Worm (Caenorhabditis elegans) whole organism, late embryonic: ENCODE measurements around the gene C45G9.2.

Experiments
- F13H6.1 ChIP-seq: sonication (generic microtip); optimal IDR thresholded peaks from 2 replicates; lab custom pipeline; 2016; ENCODE audit warnings: missing genetic modification characterization, missing compliant biosample characterization
- K02D7.2 ChIP-seq: sonication (generic microtip); optimal IDR thresholded peaks from 2 replicates; lab custom pipeline; 2017; ENCODE audit warnings: mild to moderate bottlenecking, missing genetic modification characterization, missing compliant biosample characterization
- K09A11.1 ChIP-seq: sonication (generic microtip); optimal IDR thresholded peaks from 2 replicates; lab custom pipeline; 2017; ENCODE audit warnings: antibody characterized with exemption, mild to moderate bottlenecking, missing genetic modification characterization, missing compliant biosample characterization; ENCODE audit not compliant: insufficient read depth
- T23F11.4 ChIP-seq: fragments of 200-800 bp; sonication (Bioruptor generic); optimal IDR thresholded peaks from 2 replicates; lab custom pipeline; 2018; ENCODE audit warnings: mild to moderate bottlenecking, missing genetic modification characterization, missing compliant biosample characterization
- Y22D7AL.16 ChIP-seq: sonication (generic microtip); optimal IDR thresholded peaks from 2 replicates; lab custom pipeline; 2016; ENCODE audit warnings: missing genetic modification characterization, missing compliant biosample characterization
- ama-1 ChIP-seq: fragments of 150-350 bp; optimal IDR thresholded peaks from 2 replicates; lab custom pipeline; 2014
- ceh-19 ChIP-seq: fragments of 200-800 bp; sonication (Bioruptor generic); optimal IDR thresholded peaks from 2 replicates; lab custom pipeline; 2018; ENCODE audit warnings: mild to moderate bottlenecking, missing genetic modification characterization, missing compliant biosample characterization
- ceh-22 ChIP-seq: sonication (generic microtip); optimal IDR thresholded peaks from 2 replicates; lab custom pipeline; 2017; ENCODE audit warnings: missing biosample characterization, missing genetic modification characterization
- ceh-24 ChIP-seq: sonication (generic microtip); optimal IDR thresholded peaks from 2 replicates; lab custom pipeline; 2016; ENCODE audit warnings: mild to moderate bottlenecking, missing genetic modification characterization, missing compliant biosample characterization
- ceh-31 ChIP-seq: sonication (generic microtip); optimal IDR thresholded peaks from 2 replicates; lab custom pipeline; 2016; ENCODE audit warnings: missing genetic modification characterization, missing compliant biosample characterization
- ceh-34 ChIP-seq: sonication (generic microtip); optimal IDR thresholded peaks from 2 replicates; lab custom pipeline; 2016; ENCODE audit warnings: mild to moderate bottlenecking, missing genetic modification characterization, missing compliant biosample characterization
- ceh-45 ChIP-seq: fragments of 200-800 bp; sonication (Bioruptor generic); IDR thresholded peaks from 2 replicates; pipeline ENCODE4 v1.3.6; 2022; ENCODE audit warnings: missing genetic modification reagents, missing genetic modification characterization, missing compliant biosample characterization
- ceh-48 ChIP-seq: sonication (generic microtip); optimal IDR thresholded peaks from 2 replicates; lab custom pipeline; 2016; ENCODE audit warnings: missing genetic modification characterization, inconsistent platforms, missing compliant biosample characterization
- ceh-6 ChIP-seq: fragments of 200-800 bp; sonication (Bioruptor generic); optimal IDR thresholded peaks from 2 replicates; lab custom pipeline; 2018; ENCODE audit warnings: mild to moderate bottlenecking, missing genetic modification characterization, missing compliant biosample characterization
- ceh-9 ChIP-seq: sonication (generic microtip); optimal IDR thresholded peaks from 2 replicates; lab custom pipeline; 2016; ENCODE audit warnings: mild to moderate bottlenecking, missing genetic modification characterization, inconsistent platforms, missing compliant biosample characterization
- che-1 ChIP-seq: sonication (generic microtip); optimal IDR thresholded peaks from 2 replicates; lab custom pipeline; 2016; ENCODE audit warnings: mild to moderate bottlenecking, missing genetic modification characterization, missing compliant biosample characterization
- dmd-4 ChIP-seq: sonication (generic microtip); optimal IDR thresholded peaks from 2 replicates; lab custom pipeline; 2016; ENCODE audit warnings: borderline replicate concordance, missing genetic modification characterization, missing compliant biosample characterization
- dve-1 ChIP-seq: sonication (generic microtip); optimal IDR thresholded peaks from 2 replicates; lab custom pipeline; 2017; ENCODE audit warnings: antibody characterized with exemption, mild to moderate bottlenecking, missing genetic modification characterization, missing compliant biosample characterization
- elt-2 ChIP-seq: sonication (generic microtip); optimal IDR thresholded peaks from 2 replicates; lab custom pipeline; 2016; ENCODE audit warnings: missing genetic modification reagents, missing genetic modification characterization, missing compliant biosample characterization
- ets-4 ChIP-seq: sonication (generic microtip); optimal IDR thresholded peaks from 2 replicates; lab custom pipeline; 2016; ENCODE audit warnings: missing genetic modification characterization, missing compliant biosample characterization
- eyg-1 ChIP-seq: sonication (generic microtip); optimal IDR thresholded peaks from 2 replicates; lab custom pipeline; 2016; ENCODE audit warnings: missing genotype, missing genetic modification characterization, missing compliant biosample characterization
- fkh-10 ChIP-seq: fragments of 150-350 bp; optimal IDR thresholded peaks from 2 replicates; lab custom pipeline; 2014; ENCODE audit warnings: missing biosample characterization, missing genetic modification reagents, missing genetic modification characterization
- fkh-6 ChIP-seq: sonication (generic microtip); optimal IDR thresholded peaks from 2 replicates; lab custom pipeline; 2016; ENCODE audit warnings: missing genetic modification characterization, missing compliant biosample characterization
- gmeb-2 ChIP-seq: sonication (generic microtip); optimal IDR thresholded peaks from 2 replicates; lab custom pipeline; 2016; ENCODE audit warnings: missing genetic modification characterization, inconsistent platforms, missing compliant biosample characterization
- hlh-30 ChIP-seq: sonication (generic microtip); optimal IDR thresholded peaks from 2 replicates; lab custom pipeline; 2017; ENCODE audit warnings: antibody characterized with exemption, missing genetic modification characterization, missing compliant biosample characterization; ENCODE audit not compliant: insufficient read depth
- madf-2 ChIP-seq: sonication (generic microtip); optimal IDR thresholded peaks from 2 replicates; lab custom pipeline; 2017; ENCODE audit warnings: missing genetic modification characterization, missing compliant biosample characterization
- nfya-1 ChIP-seq: sonication (generic microtip); optimal IDR thresholded peaks from 2 replicates; lab custom pipeline; 2017; ENCODE audit warnings: missing genetic modification characterization, mild to moderate bottlenecking, missing compliant biosample characterization, antibody characterized with exemption, moderate library complexity
- odd-2 ChIP-seq: sonication (generic microtip); optimal IDR thresholded peaks from 2 replicates; lab custom pipeline; 2017; ENCODE audit warnings: antibody characterized with exemption, mild to moderate bottlenecking, missing genetic modification characterization, missing compliant biosample characterization
- pag-3 ChIP-seq: sonication (generic microtip); optimal IDR thresholded peaks from 2 replicates; lab custom pipeline; 2016; ENCODE audit warnings: missing compliant biosample characterization, missing genetic modification characterization, borderline replicate concordance
- pat-9 ChIP-seq: fragments of 200-800 bp; sonication (Bioruptor generic); optimal IDR thresholded peaks from 2 replicates; lab custom pipeline; 2018; ENCODE audit warnings: mild to moderate bottlenecking, missing genetic modification characterization, moderate library complexity, missing compliant biosample characterization
- pha-2 ChIP-seq: sonication (generic microtip); optimal IDR thresholded peaks from 2 replicates; lab custom pipeline; 2017; ENCODE audit warnings: mild to moderate bottlenecking, missing genetic modification characterization, missing compliant biosample characterization
- pha-4 ChIP-seq: fragments of 150-350 bp; optimal IDR thresholded peaks from 2 replicates; lab custom pipeline; 2018; ENCODE audit warnings: missing biosample characterization, missing genetic modification reagents, missing genetic modification characterization
- pros-1 ChIP-seq: fragments of 150-350 bp; optimal IDR thresholded peaks from 2 replicates; lab custom pipeline; 2014; ENCODE audit warnings: missing biosample characterization, missing genetic modification reagents, missing genetic modification characterization
- ref-2 ChIP-seq: sonication (generic microtip); optimal IDR thresholded peaks from 2 replicates; lab custom pipeline; 2016; ENCODE audit warnings: missing genetic modification characterization, missing compliant biosample characterization
- rnt-1 ChIP-seq: sonication (generic microtip); optimal IDR thresholded peaks from 2 replicates; lab custom pipeline; 2016; ENCODE audit warnings: missing genetic modification characterization, missing compliant biosample characterization
- sox-2 ChIP-seq: fragments of 200-800 bp; sonication (Bioruptor generic); IDR thresholded peaks from 2 replicates; pipeline ENCODE4 v1.3.6; 2022; ENCODE audit warnings: missing genetic modification reagents, missing genetic modification characterization, missing compliant biosample characterization
- tbx-2 ChIP-seq: sonication (generic microtip); optimal IDR thresholded peaks from 2 replicates; lab custom pipeline; 2016; ENCODE audit warnings: missing genetic modification characterization, missing compliant biosample characterization
- ttx-3 ChIP-seq: sonication (generic microtip); optimal IDR thresholded peaks from 2 replicates; lab custom pipeline; 2016; ENCODE audit warnings: missing genetic modification reagents, missing genetic modification characterization, missing compliant biosample characterization
- unc-3 ChIP-seq, 2 experiments: fragments of 200-800 bp in 1 of 2; sonication (Bioruptor generic) in 1 of 2; sonication (generic microtip) in 1 of 2; conservative IDR thresholded peaks in 1 of 2; optimal IDR thresholded peaks in 1 of 2; 2 replicates each; pipeline versions ENCODE4 v1.3.6 to Lab custom; 2016 to 2022; ENCODE audit warnings: missing compliant biosample characterization in 2 of 2, missing genetic modification characterization in 2 of 2, missing genetic modification reagents in 1 of 2
- unc-42 ChIP-seq: sonication (generic microtip); optimal IDR thresholded peaks from 2 replicates; lab custom pipeline; 2016; ENCODE audit warnings: missing genotype, missing genetic modification characterization, missing compliant biosample characterization
- unc-55 ChIP-seq: sonication (generic microtip); optimal IDR thresholded peaks from 2 replicates; lab custom pipeline; 2017; ENCODE audit warnings: missing biosample characterization, missing genetic modification reagents, missing genetic modification characterization
- unc-86 ChIP-seq: sonication (generic microtip); optimal IDR thresholded peaks from 2 replicates; lab custom pipeline; 2016; ENCODE audit warnings: missing genetic modification characterization, missing compliant biosample characterization
- zip-5 ChIP-seq: sonication (generic microtip); optimal IDR thresholded peaks from 2 replicates; lab custom pipeline; 2016; ENCODE audit warnings: missing genetic modification characterization, missing compliant biosample characterization

The C45G9.2 gene

DNA sequence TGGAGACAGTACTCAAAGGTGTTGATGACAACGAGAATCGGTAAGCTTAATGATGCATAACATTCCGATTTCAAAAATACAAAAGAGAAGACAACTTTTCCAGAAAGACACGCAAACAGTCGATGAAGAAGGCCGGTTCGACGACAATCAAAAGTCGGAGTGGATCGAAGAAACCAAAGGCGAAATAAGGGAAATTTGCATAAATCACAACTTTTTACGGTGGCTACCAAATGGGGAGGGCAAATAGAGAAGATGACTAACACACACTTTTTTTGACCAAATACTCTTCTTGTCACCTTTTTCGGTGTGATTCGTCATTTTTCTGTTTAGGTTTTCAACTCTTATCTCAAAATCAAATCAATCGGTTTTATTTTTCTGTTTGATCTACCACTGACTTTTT, 32.7 kb upstream of the C45G9.2 start, which contains the start of gene C45G9.6:
Gene C45G9.6 (plus strand): TSS at position 301 of the 400 bp plus-strand sequence.
- TF ChIP-seq che-1 (tag; lab: Kevin White, UChicago) (no peak), pros-1 (tag; lab: Kevin White, UChicago) (no peak), tbx-2 (tag; lab: Kevin White, UChicago) (no peak), eyg-1 (tag; lab: Kevin White, UChicago) (no peak), unc-3 (GFP tag; conservative IDR thresholded peaks at IDR 0.05; lab: Robert Waterston, UW) (no peak), unc-3 (tag; optimal IDR thresholded peaks at IDR 0.05; lab: Kevin White, UChicago) (no peak), ets-4 (no peak), ceh-22 (tag; lab: Kevin White, UChicago) (no peak)

DNA sequence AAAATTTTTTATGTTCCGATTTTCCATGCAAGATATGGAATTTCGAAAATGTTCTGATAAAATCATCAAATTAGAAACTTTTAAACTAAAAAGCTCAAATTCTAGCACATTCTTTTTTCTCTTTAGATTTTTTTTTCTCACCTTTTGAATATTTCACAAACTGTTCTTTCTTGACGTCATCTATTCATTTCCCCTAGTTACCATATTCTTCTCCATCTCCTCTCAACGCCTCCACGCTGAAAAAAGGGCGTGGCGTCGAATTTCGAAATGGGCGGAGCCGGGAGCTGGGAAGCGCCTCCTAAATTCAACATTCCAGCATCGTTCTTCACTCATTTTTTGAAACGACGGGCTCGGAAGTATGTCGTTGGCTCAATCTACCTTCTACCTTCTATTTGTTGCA, 26.8 kb upstream of the C45G9.2 start, which contains the start of gene nlp-43:
Gene nlp-43 (plus strand): TSS at position 301 of the 400 bp plus-strand sequence.
- no peak for TF ChIP-seq hlh-30 (tag; lab: Kevin White, UChicago)
- no peak for TF ChIP-seq pag-3 (tag; lab: Kevin White, UChicago)
- TF ChIP-seq dve-1 (tag; lab: Kevin White, UChicago): no peak
- TF ChIP-seq ceh-6 (GFP tag; lab: Kevin White, UChicago): no peak
- TF ChIP-seq zip-5 (tag; lab: Kevin White, UChicago): no peak
- no peak for TF ChIP-seq ceh-24 (tag; lab: Kevin White, UChicago)

DNA sequence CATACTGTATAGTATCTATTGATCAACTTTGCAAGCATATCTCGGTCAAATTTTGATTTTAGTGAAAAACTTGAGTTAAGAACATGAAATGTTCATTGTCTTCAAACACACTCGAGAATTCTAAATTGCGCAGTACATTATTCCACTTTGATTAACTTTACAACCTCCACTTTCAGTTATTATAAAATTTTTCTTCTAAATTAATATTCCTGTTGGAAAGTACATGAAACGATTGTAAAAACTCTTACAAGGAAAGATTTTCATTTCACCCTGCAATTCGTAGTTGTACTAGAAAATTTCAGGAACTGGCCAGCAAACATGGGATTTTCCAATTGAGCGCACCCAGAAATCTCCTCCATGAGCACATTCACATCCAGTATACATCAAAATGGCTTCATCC, 24.2 kb upstream of the C45G9.2 start, which contains the start of gene C45G9.14:
Gene C45G9.14 (plus strand): TSS at position 301 of the 400 bp plus-strand sequence.
- TF ChIP-seq tbx-2 (tag; lab: Kevin White, UChicago) (no peak), ceh-48 (tag; lab: Kevin White, UChicago) (no peak), ttx-3 (tag; lab: Kevin White, UChicago) (no peak), pha-2 (tag; lab: Kevin White, UChicago) (no peak), F13H6.1 (no peak), fkh-10 (GFP tag; lab: Kevin White, UChicago) (no peak), eyg-1 (tag; lab: Kevin White, UChicago) (no peak), fkh-6 (tag; lab: Kevin White, UChicago) (no peak)

DNA sequence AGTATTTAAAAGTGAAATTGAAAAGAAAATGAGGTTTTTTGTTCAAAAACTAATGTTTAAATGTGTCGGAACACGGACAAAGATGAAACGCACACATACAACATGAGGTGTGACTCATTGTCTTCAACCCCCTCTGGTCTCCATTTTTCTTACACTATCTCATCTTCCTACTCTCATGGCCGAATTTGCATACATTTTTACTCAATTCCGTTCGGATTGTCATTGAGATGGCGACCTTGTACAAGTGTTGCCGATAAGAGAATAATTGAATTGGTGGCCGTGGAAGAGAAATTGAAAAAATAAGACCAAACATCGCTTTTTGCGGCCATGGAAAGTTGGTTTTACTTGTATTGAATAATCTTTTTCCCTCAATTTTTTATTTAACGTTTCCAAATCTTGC, 21.7 kb upstream of the C45G9.2 start, which contains the start of gene txbp-3:
Gene txbp-3 (minus strand): TSS at position 285 of the 400 bp plus-strand sequence.
- peak; percentile 58 for TF ChIP-seq ceh-31 (tag; lab: Kevin White, UChicago)
- peak; percentile 58 for TF ChIP-seq elt-2 (tag; lab: Kevin White, UChicago)
- no peak for TF ChIP-seq ceh-9 (tag; lab: Kevin White, UChicago)
- TF ChIP-seq ceh-34 (tag; lab: Kevin White, UChicago): no peak
- no peak for TF ChIP-seq gmeb-2
- peak; percentile 30 for TF ChIP-seq nfya-1 (tag; lab: Kevin White, UChicago)
- no peak for TF ChIP-seq tbx-2 (tag; lab: Kevin White, UChicago)
- no peak for TF ChIP-seq pros-1 (tag; lab: Kevin White, UChicago)
- no peak for TF ChIP-seq ceh-45
- TF ChIP-seq ama-1: no peak
- no peak for TF ChIP-seq madf-2
- TF ChIP-seq unc-55 (GFP tag; lab: Kevin White, UChicago): no peak
- TF ChIP-seq unc-3 (GFP tag; conservative IDR thresholded peaks at IDR 0.05; lab: Robert Waterston, UW): no peak
- TF ChIP-seq unc-3 (tag; optimal IDR thresholded peaks at IDR 0.05; lab: Kevin White, UChicago): no peak
- no peak for TF ChIP-seq K02D7.2 (tag; lab: Kevin White, UChicago)
- no peak for TF ChIP-seq unc-86
- no peak for TF ChIP-seq eyg-1 (tag; lab: Kevin White, UChicago)
- TF ChIP-seq K09A11.1 (tag; lab: Kevin White, UChicago): no peak
- TF ChIP-seq fkh-6 (tag; lab: Kevin White, UChicago): no peak
- no peak for TF ChIP-seq dmd-4 (tag; lab: Kevin White, UChicago)
- no peak for TF ChIP-seq rnt-1
- peak; percentile 85 for TF ChIP-seq unc-42
- peak; percentile 45 for TF ChIP-seq hlh-30 (tag; lab: Kevin White, UChicago)
- TF ChIP-seq sox-2: 0 out of 2 replicates have a peak, but pooled peaks have one; percentile 18
- TF ChIP-seq ref-2 (tag; lab: Kevin White, UChicago): no peak
- no peak for TF ChIP-seq odd-2 (tag; lab: Kevin White, UChicago)
- no peak for TF ChIP-seq ceh-19 (GFP tag; lab: Kevin White, UChicago)
- TF ChIP-seq ets-4: peak; percentile 71
- TF ChIP-seq zip-5 (tag; lab: Kevin White, UChicago): no peak
- no peak for TF ChIP-seq T23F11.4 (GFP tag; lab: Kevin White, UChicago)
- TF ChIP-seq dve-1 (tag; lab: Kevin White, UChicago): no peak
- no peak for TF ChIP-seq pha-4
- TF ChIP-seq che-1 (tag; lab: Kevin White, UChicago): no peak
- no peak for TF ChIP-seq Y22D7AL.16 (tag; lab: Kevin White, UChicago)
- TF ChIP-seq pat-9 (tag; lab: Kevin White, UChicago): no peak
- TF ChIP-seq, all 69 proteins: peak for 7
